Fruit fly (Drosophila melanogaster): ENCODE measurements around the gene CG31301.

DNA sequence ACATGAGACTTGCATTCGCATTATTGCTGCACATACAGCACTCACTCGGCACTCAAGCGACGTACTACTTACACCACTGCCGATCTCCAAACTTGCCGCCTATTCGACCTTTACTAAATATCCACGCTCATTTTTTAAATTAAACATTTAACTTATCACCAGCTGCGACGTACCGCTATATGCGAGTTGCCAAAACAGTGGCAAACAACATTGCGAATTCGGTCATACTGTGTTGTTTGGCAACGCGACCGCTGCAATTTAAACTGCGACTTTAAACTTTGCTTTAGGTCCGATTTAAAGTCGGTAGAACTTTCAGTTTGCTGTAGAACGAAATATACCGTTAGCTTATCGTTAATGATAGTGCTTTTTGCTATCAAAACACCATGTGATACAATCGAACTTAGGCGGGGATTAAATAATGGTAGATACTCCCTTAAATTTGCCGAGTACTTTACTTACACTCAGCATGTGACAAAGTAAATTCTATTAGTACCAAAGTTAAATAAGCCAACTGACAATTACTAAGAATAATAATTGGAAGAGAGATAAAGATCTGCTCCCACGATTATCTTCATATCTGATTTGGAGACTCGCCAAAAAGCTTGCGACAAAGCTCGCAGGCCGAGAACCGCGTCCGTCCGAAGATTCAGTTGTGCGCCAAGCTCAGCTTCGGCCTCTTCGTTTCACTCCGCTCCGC, 17.8 kb upstream of the CG31301 start, which contains the start of the genes CG6236 and ea:
- TF ChIP-seq usp (GFP tag; optimal IDR thresholded peaks at IDR 0.05) (no peak), Dll (optimal IDR thresholded peaks at IDR 0.05) (no peak), psq (optimal IDR thresholded peaks at IDR 0.05) (no peak), pan (optimal IDR thresholded peaks at IDR 0.05) (no peak)
